Worm (Caenorhabditis elegans): ENCODE data around the gene dhs-11.

dhs-11 gene

ce11 chrIII:10600138-10600626 lies 42.5 kb downstream of the dhs-11 start, which contains the start of gene epg-6 (continued):
- TF ChIP-seq C17E4.6 (GFP tag; IDR thresholded peaks at IDR 0.05), result no peak
- no peak for TF ChIP-seq C06A6.2 (GFP tag; conservative IDR thresholded peaks at IDR 0.05)
- TF ChIP-seq aptf-3 (GFP tag; IDR thresholded peaks at IDR 0.05), result no peak
- TF ChIP-seq lsl-1 (GFP tag; optimal IDR thresholded peaks at IDR 0.05), result peak; percentile 99
- TF ChIP-seq chd-7 (tag; optimal IDR thresholded peaks at IDR 0.05), result no peak
- TF ChIP-seq T26A5.8 (tag; optimal IDR thresholded peaks at IDR 0.05), result no peak
- TF ChIP-seq lag-1 (GFP tag; IDR thresholded peaks at IDR 0.05), result no peak
- TF ChIP-seq ekl-4 (GFP tag; IDR thresholded peaks at IDR 0.05), result no peak
- peak; percentile 82 for TF ChIP-seq madf-8 (GFP tag; conservative IDR thresholded peaks at IDR 0.05)
- TF ChIP-seq tlf-1 (GFP tag; optimal IDR thresholded peaks at IDR 0.05), result peak; percentile 55
- no peak for TF ChIP-seq nfya-2 (GFP tag; IDR thresholded peaks at IDR 0.05)
- no peak for TF ChIP-seq ztf-28 (GFP tag; IDR thresholded peaks at IDR 0.05)
- no peak for TF ChIP-seq ztf-22 (GFP tag; optimal IDR thresholded peaks at IDR 0.05)
- TF ChIP-seq snpc-1.3 (tag; optimal IDR thresholded peaks at IDR 0.05; ENCODE audit: insufficient read depth), result peak; percentile 58
- peak; percentile 84 for TF ChIP-seq ceh-91 (GFP tag; IDR thresholded peaks at IDR 0.05)
- no peak for TF ChIP-seq akir-1 (GFP tag; optimal IDR thresholded peaks at IDR 0.05)
- TF ChIP-seq aptf-2 (GFP tag; conservative IDR thresholded peaks at IDR 0.05), result no peak
- no peak for TF ChIP-seq Y95B8A.8 (GFP tag; IDR thresholded peaks at IDR 0.05)
- TF ChIP-seq lin-35 (GFP tag; optimal IDR thresholded peaks at IDR 0.05), result no peak
- no peak for TF ChIP-seq lir-1 (GFP tag; conservative IDR thresholded peaks at IDR 0.05)
- no peak for TF ChIP-seq ceh-79 (tag; optimal IDR thresholded peaks at IDR 0.05)
- TF ChIP-seq Y79H2A.3 (GFP tag; conservative IDR thresholded peaks at IDR 0.05), result 0 out of 2 replicates have a peak, but pooled peaks have one; percentile 26
- TF ChIP-seq nfyb-1 (GFP tag; IDR thresholded peaks at IDR 0.05), result no peak
- no peak for TF ChIP-seq F57C9.4 (tag; optimal IDR thresholded peaks at IDR 0.05)
- TF ChIP-seq efl-1 (GFP tag; optimal IDR thresholded peaks at IDR 0.05), result peak; percentile 75
- no peak for TF ChIP-seq Y56A3A.18 (GFP tag; IDR thresholded peaks at IDR 0.05)
- no peak for TF ChIP-seq nfya-1 (tag; optimal IDR thresholded peaks at IDR 0.05; ENCODE audit: borderline replicate concordance, insufficient read depth)
- peak; percentile 94 for TF ChIP-seq F33H1.4 (GFP tag; IDR thresholded peaks at IDR 0.05)
- TF ChIP-seq hmg-20 (GFP tag; IDR thresholded peaks at IDR 0.05), result no peak
- 0 out of 2 replicates have a peak, but pooled peaks have one; percentile 28 for TF ChIP-seq hsf-1 (GFP tag; IDR thresholded peaks at IDR 0.05)
- TF ChIP-seq rec-8 (tag; optimal IDR thresholded peaks at IDR 0.05), result no peak
- no peak for TF ChIP-seq B0035.1 (tag; optimal IDR thresholded peaks at IDR 0.05)
- no peak for TF ChIP-seq bed-2 (GFP tag; IDR thresholded peaks at IDR 0.05)
- TF ChIP-seq bed-1 (GFP tag; IDR thresholded peaks at IDR 0.05), result no peak
- TF ChIP-seq ccch-3 (GFP tag; optimal IDR thresholded peaks at IDR 0.05), result no peak
- TF ChIP-seq ceh-100 (GFP tag; IDR thresholded peaks at IDR 0.05), result no peak
- TF ChIP-seq F55B11.4 (tag; optimal IDR thresholded peaks at IDR 0.05; ENCODE audit: borderline replicate concordance, insufficient read depth), result no peak
- TF ChIP-seq ceh-27 (GFP tag; optimal IDR thresholded peaks at IDR 0.05), result no peak
- peak; percentile 50 for TF ChIP-seq him-1 (tag; optimal IDR thresholded peaks at IDR 0.05)
- TF ChIP-seq mes-4 (tag; optimal IDR thresholded peaks at IDR 0.05), result no peak
- no peak for TF ChIP-seq sptf-2 (GFP tag; optimal IDR thresholded peaks at IDR 0.05)
- TF ChIP-seq zim-3 (tag; optimal IDR thresholded peaks at IDR 0.05), result no peak
- no peak for TF ChIP-seq egrh-3 (GFP tag; IDR thresholded peaks at IDR 0.05)
- no peak for TF ChIP-seq B0261.1 (tag; optimal IDR thresholded peaks at IDR 0.05)
- no peak for TF ChIP-seq pha-4 (tag; optimal IDR thresholded peaks at IDR 0.05)
- no peak for TF ChIP-seq athp-1 (tag; optimal IDR thresholded peaks at IDR 0.05)
- TF ChIP-seq F10E7.11 (tag; optimal IDR thresholded peaks at IDR 0.05), result no peak
- TF ChIP-seq ztf-26 (tag; optimal IDR thresholded peaks at IDR 0.05), result no peak
- TF ChIP-seq pbrm-1 (GFP tag; IDR thresholded peaks at IDR 0.05), result no peak
